Worm (Caenorhabditis elegans): Measurements from ENCODE around the gene trpp-1.

Gene trpp-1

DNA sequence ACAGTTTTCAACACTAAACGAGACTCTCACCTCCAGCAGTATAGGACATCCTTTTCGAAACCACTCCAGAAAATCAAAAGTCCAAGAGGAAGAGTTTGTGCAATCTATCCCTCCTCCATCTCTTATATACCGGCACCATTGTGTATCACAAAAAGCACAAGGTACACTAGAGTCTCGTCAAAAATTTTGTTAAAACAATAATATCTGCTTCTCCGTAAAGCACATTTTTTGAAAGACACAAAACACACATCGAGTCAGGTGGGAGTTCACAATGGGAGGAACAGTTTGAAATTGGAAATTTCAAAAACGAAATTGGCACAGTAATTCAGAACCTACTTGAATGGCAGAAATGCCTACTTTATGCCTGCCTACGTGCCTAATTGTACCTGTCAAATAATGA, 41.1 kb downstream of the trpp-1 start, which contains the start of gene R02C2.7:
TSS of gene R02C2.7 (minus strand) at position 101 of the 400 bp plus-strand sequence.
- TF ChIP-seq egrh-3 (GFP tag; IDR thresholded peaks at IDR 0.05), result no peak
- TF ChIP-seq F52B5.7 (tag; optimal IDR thresholded peaks at IDR 0.05), result no peak
- no peak for TF ChIP-seq B0261.1 (tag; optimal IDR thresholded peaks at IDR 0.05)
- TF ChIP-seq nfyb-1 (GFP tag; IDR thresholded peaks at IDR 0.05), result no peak
- no peak for TF ChIP-seq atf-7 (tag; optimal IDR thresholded peaks at IDR 0.05)
- no peak for TF ChIP-seq hsf-1 (GFP tag; IDR thresholded peaks at IDR 0.05)
- no peak for TF ChIP-seq lin-35 (GFP tag; optimal IDR thresholded peaks at IDR 0.05)
- TF ChIP-seq F57C9.4 (tag; optimal IDR thresholded peaks at IDR 0.05), result no peak
- no peak for TF ChIP-seq ets-4 (GFP tag; optimal IDR thresholded peaks at IDR 0.05)
- no peak for TF ChIP-seq snpc-1.1 (tag; optimal IDR thresholded peaks at IDR 0.05; ENCODE audit: insufficient read depth)
- no peak for TF ChIP-seq snpc-3.4 (tag; optimal IDR thresholded peaks at IDR 0.05)
- TF ChIP-seq Y79H2A.3 (GFP tag; conservative IDR thresholded peaks at IDR 0.05), result no peak
- TF ChIP-seq ceh-91 (GFP tag; IDR thresholded peaks at IDR 0.05), result no peak
- TF ChIP-seq hmg-1.2 (GFP tag; IDR thresholded peaks at IDR 0.05), result no peak
- TF ChIP-seq pha-4 (tag; optimal IDR thresholded peaks at IDR 0.05), result no peak
- TF ChIP-seq dpl-1 (GFP tag; optimal IDR thresholded peaks at IDR 0.05), result no peak
- TF ChIP-seq snpc-4 (GFP tag; optimal IDR thresholded peaks at IDR 0.05), result no peak
- no peak for TF ChIP-seq snpc-4 (tag; optimal IDR thresholded peaks at IDR 0.05)
- TF ChIP-seq Y56A3A.18 (GFP tag; IDR thresholded peaks at IDR 0.05), result no peak
- TF ChIP-seq egl-44 (GFP tag; IDR thresholded peaks at IDR 0.05), result no peak

DNA sequence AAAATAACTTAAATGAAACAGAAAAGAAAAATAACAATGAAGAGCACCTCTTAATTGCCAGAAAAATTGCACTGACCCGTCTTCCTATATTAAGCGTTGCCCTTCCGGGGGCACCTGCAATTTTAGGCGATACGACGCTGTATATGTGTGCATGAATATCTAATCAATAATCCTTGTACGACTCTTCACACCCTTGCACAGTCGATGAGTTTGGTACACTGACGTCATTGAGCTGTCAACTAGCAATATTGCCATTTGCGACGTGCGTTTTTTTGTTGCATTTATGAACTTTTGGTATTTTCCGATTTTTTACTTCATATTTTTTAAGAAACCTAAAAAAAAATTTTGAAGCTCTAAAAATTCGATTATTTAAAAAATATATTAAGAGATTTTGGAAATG, 44.7 kb downstream of the trpp-1 start, which contains the start of gene kin-34:
TSS of gene kin-34 (minus strand) at position 101 of the 400 bp plus-strand sequence.
- TF ChIP-seq nhr-120 (GFP tag; IDR thresholded peaks at IDR 0.05) (no peak), hrde-1 (tag; optimal IDR thresholded peaks at IDR 0.05; ENCODE audit: borderline replicate concordance) (no peak), hmg-1.2 (GFP tag; IDR thresholded peaks at IDR 0.05) (no peak), pbrm-1 (GFP tag; IDR thresholded peaks at IDR 0.05) (no peak), dpff-1 (tag; optimal IDR thresholded peaks at IDR 0.05) (no peak), lag-1 (GFP tag; IDR thresholded peaks at IDR 0.05) (no peak), him-1 (tag; optimal IDR thresholded peaks at IDR 0.05) (no peak), egl-18 (GFP tag; IDR thresholded peaks at IDR 0.05) (no peak), sea-2 (GFP tag; IDR thresholded peaks at IDR 0.05) (no peak), let-526 (GFP tag; IDR thresholded peaks at IDR 0.05) (no peak), ceh-79 (tag; optimal IDR thresholded peaks at IDR 0.05) (no peak)

- TF ChIP-seq sdz-38 (tag; optimal IDR thresholded peaks at IDR 0.05), result no peak
- TF ChIP-seq fkh-3 (tag; optimal IDR thresholded peaks at IDR 0.05), result no peak
- TF ChIP-seq ceh-79 (tag; optimal IDR thresholded peaks at IDR 0.05), result no peak
- no peak for TF ChIP-seq unc-62 (GFP tag; optimal IDR thresholded peaks at IDR 0.05)
- TF ChIP-seq efl-1 (GFP tag; optimal IDR thresholded peaks at IDR 0.05), result no peak
- TF ChIP-seq tbp1 (GFP tag; optimal IDR thresholded peaks at IDR 0.05), result no peak
- TF ChIP-seq snpc-3.4 (tag; optimal IDR thresholded peaks at IDR 0.05), result no peak
- no peak for TF ChIP-seq hsf-1 (GFP tag; IDR thresholded peaks at IDR 0.05)
- TF ChIP-seq nhr-27 (tag; optimal IDR thresholded peaks at IDR 0.05), result no peak
- no peak for TF ChIP-seq rec-8 (tag; optimal IDR thresholded peaks at IDR 0.05)
- TF ChIP-seq lag-1 (GFP tag; IDR thresholded peaks at IDR 0.05), result no peak
Observed at ce11 chrV:247576-247975, 46.2 kb downstream of the trpp-1 start.

Measured in whole organism, young adult.